Worm (Caenorhabditis elegans): ENCODE measurements around the gene ZK792.12.

DNA sequence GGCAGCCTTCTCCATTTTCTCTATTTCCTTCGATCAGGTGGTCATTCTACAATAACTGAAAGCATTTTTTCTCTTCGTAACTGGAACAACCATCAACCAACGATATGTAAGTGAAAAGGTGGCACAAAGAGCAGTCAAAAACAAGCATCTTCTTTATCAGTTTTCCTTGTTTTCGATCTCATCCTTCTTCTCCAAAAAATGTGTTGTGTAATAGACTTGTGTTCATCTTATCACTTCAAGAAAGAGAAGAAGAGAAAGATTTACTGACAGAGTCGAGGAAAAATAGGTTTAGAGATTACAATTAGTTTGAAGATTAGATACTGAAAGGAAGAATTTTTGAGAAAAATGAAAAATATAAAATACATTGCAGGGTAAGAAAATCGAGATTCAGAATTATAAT lies 48.2 kb upstream of the ZK792.12 start:
- TF ChIP-seq med-1 (GFP tag; optimal IDR thresholded peaks at IDR 0.05; ENCODE audit: insufficient read depth) = no peak
- TF ChIP-seq klf-2 (GFP tag; conservative IDR thresholded peaks at IDR 0.05) = no peak
- no peak for TF ChIP-seq ztf-29 (GFP tag; IDR thresholded peaks at IDR 0.05)
- no peak for TF ChIP-seq ref-1 (GFP tag; conservative IDR thresholded peaks at IDR 0.05)
- no peak for TF ChIP-seq cog-1 (tag; optimal IDR thresholded peaks at IDR 0.05)
